Fruit fly (Drosophila melanogaster) Kc167 (cell line): ENCODE measurements around the gene MED31.

ENCODE experiments used
- Myc ChIP-seq: fragments of >200 bp; optimal IDR thresholded peaks from 2 replicates; lab custom pipeline; 2017; ENCODE audit warnings: missing external identifiers
- Sin3A ChIP-seq: fragments of >200 bp; optimal IDR thresholded peaks from 2 replicates; lab custom pipeline; 2018; ENCODE audit warnings: missing external identifiers
- h ChIP-seq: fragments of >200 bp; optimal IDR thresholded peaks from 3 replicates; lab custom pipeline; 2018; ENCODE audit warnings: missing external identifiers
- insv ChIP-seq: fragments of >200 bp; optimal IDR thresholded peaks from 3 replicates; lab custom pipeline; 2018; ENCODE audit warnings: missing external identifiers
- psq ChIP-seq: fragments of >200 bp; optimal IDR thresholded peaks from 2 replicates; lab custom pipeline; 2017; ENCODE audit warnings: missing external identifiers
- ttk ChIP-seq: sonication (Bioruptor generic); optimal IDR thresholded peaks from 2 replicates; lab custom pipeline; 2017; ENCODE audit warnings: missing external identifiers

MED31 gene

dm6 chr3R:4641616-4642102 lies at the start of gene MED31, which contains the start of the genes CG9775 and slx1:
MED31 (plus strand) TSS chr3R:4641963.
CG9775 (minus strand) TSS chr3R:4641838.
slx1 (plus strand) TSS chr3R:4641963.
- TF ChIP-seq insv (lab: Kevin White, UChicago) (no peak), h (lab: Kevin White, UChicago) (no peak)

dm6 chr3R:4599624-4600023 lies 42.1 kb upstream of the MED31 start:
- no peak for TF ChIP-seq Myc (lab: Kevin White, UChicago)

dm6 chr3R:4601887-4602531 lies 39.8 kb upstream of the MED31 start:
- TF ChIP-seq ttk, result no peak
- TF ChIP-seq psq (lab: Kevin White, UChicago), result no peak
- TF ChIP-seq h (lab: Kevin White, UChicago), result no peak
- TF ChIP-seq Myc (lab: Kevin White, UChicago), result no peak
- no peak for TF ChIP-seq Sin3A (lab: Kevin White, UChicago)
- TF ChIP-seq insv (lab: Kevin White, UChicago), result no peak

dm6 chr3R:4612570-4612969 lies 29.2 kb upstream of the MED31 start, which contains the start of gene 5-HT2A:
5-HT2A (plus strand) TSS chr3R:4612870.
- TF ChIP-seq ttk (no peak), h (lab: Kevin White, UChicago) (no peak), Sin3A (lab: Kevin White, UChicago) (no peak), Myc (lab: Kevin White, UChicago) (no peak), psq (lab: Kevin White, UChicago) (no peak), insv (lab: Kevin White, UChicago) (no peak)

- TF ChIP-seq ttk, result no peak
- no peak for TF ChIP-seq insv (lab: Kevin White, UChicago)
- no peak for TF ChIP-seq psq (lab: Kevin White, UChicago)
These were observed 25.6 kb upstream of the MED31 start for dm6 chr3R:4616130-4616529.

dm6 chr3R:4632639-4633038 lies 9.1 kb upstream of the MED31 start:
- TF ChIP-seq psq (lab: Kevin White, UChicago) (no peak), Sin3A (lab: Kevin White, UChicago) (no peak), h (lab: Kevin White, UChicago) (no peak), ttk (no peak)

- TF ChIP-seq insv (lab: Kevin White, UChicago) (no peak), Myc (lab: Kevin White, UChicago) (no peak), Sin3A (lab: Kevin White, UChicago) (no peak), ttk (no peak)
These were observed 7.3 kb upstream of the MED31 start for dm6 chr3R:4634337-4634914.

dm6 chr3R:4640546-4641253 lies 1.1 kb upstream of the MED31 start:
- TF ChIP-seq Myc (lab: Kevin White, UChicago) (no peak), ttk (no peak), insv (lab: Kevin White, UChicago) (no peak), h (lab: Kevin White, UChicago) (no peak), psq (lab: Kevin White, UChicago) (no peak), Sin3A (lab: Kevin White, UChicago) (no peak)

- TF ChIP-seq psq (lab: Kevin White, UChicago), result no peak
- no peak for TF ChIP-seq h (lab: Kevin White, UChicago)
- TF ChIP-seq Sin3A (lab: Kevin White, UChicago), result no peak
- no peak for TF ChIP-seq Myc (lab: Kevin White, UChicago)
- TF ChIP-seq insv (lab: Kevin White, UChicago), result no peak
- no peak for TF ChIP-seq ttk
These were observed 549 bp upstream of the MED31 start for dm6 chr3R:4641254-4641573.

- no peak for TF ChIP-seq Myc (lab: Kevin White, UChicago)
- no peak for TF ChIP-seq h (lab: Kevin White, UChicago)
- TF ChIP-seq ttk, result no peak
- TF ChIP-seq psq (lab: Kevin White, UChicago), result no peak
- no peak for TF ChIP-seq Sin3A (lab: Kevin White, UChicago)
- TF ChIP-seq insv (lab: Kevin White, UChicago), result no peak
These were observed 3.8 kb downstream of the MED31 start, which contains the start of the genes Dlip2 and rpk for dm6 chr3R:4645457-4646082. Dlip2 (minus strand) TSS chr3R:4645655. rpk (plus strand) TSS chr3R:4645981.

- TF ChIP-seq Sin3A (lab: Kevin White, UChicago) (no peak), ttk (no peak), h (lab: Kevin White, UChicago) (no peak), insv (lab: Kevin White, UChicago) (no peak), Myc (lab: Kevin White, UChicago) (no peak), psq (lab: Kevin White, UChicago) (no peak)
These were observed 7.5 kb downstream of the MED31 start, which contains the start of gene Karybeta3 for dm6 chr3R:4649126-4649811. Karybeta3 (plus strand) TSS chr3R:4649176.
